Fruit fly (Drosophila melanogaster): ENCODE measurements around the gene Prosbeta2R1.

Prosbeta2R1 gene

dm6 chrX:5764001-5764892, 44.5 kb upstream of the Prosbeta2R1 start, which contains the start of the genes MAPk-Ak2 and CG42699 (continued):
- TF ChIP-seq HLH3B (GFP tag; IDR thresholded peaks at IDR 0.05) (peak; percentile 70; the same call in 1 of the 2 replicates), CG10565 (GFP tag; optimal IDR thresholded peaks at IDR 0.05) (no peak), Hey (tag; optimal IDR thresholded peaks at IDR 0.05) (peak; percentile 80), CG1832 (GFP tag; optimal IDR thresholded peaks at IDR 0.05) (no peak), en (GFP tag; optimal IDR thresholded peaks at IDR 0.05) (no peak), Lim3 (GFP tag; IDR thresholded peaks at IDR 0.05) (no peak), E2f2 (GFP tag; IDR thresholded peaks at IDR 0.05) (peak; percentile 50), grn (GFP tag; optimal IDR thresholded peaks at IDR 0.05) (peak; percentile 95), ro (GFP tag; IDR thresholded peaks at IDR 0.05) (no peak), CG12942 (GFP tag; optimal IDR thresholded peaks at IDR 0.05) (peak; percentile 77), odd (GFP tag; optimal IDR thresholded peaks at IDR 0.05) (peak; percentile 78), Lpt (GFP tag; optimal IDR thresholded peaks at IDR 0.05) (no peak), Asciz (GFP tag; optimal IDR thresholded peaks at IDR 0.05) (peak; percentile 88), pfk (GFP tag; optimal IDR thresholded peaks at IDR 0.05) (peak; percentile 85), CG7745 (tag; optimal IDR thresholded peaks at IDR 0.05) (peak; percentile 68), exex (tag; optimal IDR thresholded peaks at IDR 0.05) (peak; percentile 73), Hsf (GFP tag; optimal IDR thresholded peaks at IDR 0.05) (peak; percentile 25), Usf (GFP tag; optimal IDR thresholded peaks at IDR 0.05) (no peak), shn (GFP tag; optimal IDR thresholded peaks at IDR 0.05) (peak; percentile 71), Abd-B (GFP tag; optimal IDR thresholded peaks at IDR 0.05) (peak; percentile 30), Gsc (GFP tag; IDR thresholded peaks at IDR 0.05) (no peak), zen (tag; optimal IDR thresholded peaks at IDR 0.05) (peak; percentile 58), CG11696 (GFP tag; IDR thresholded peaks at IDR 0.05) (peak; percentile 62), CG15514 (GFP tag; optimal IDR thresholded peaks at IDR 0.05) (peak; percentile 75), YL-1 (GFP tag; optimal IDR thresholded peaks at IDR 0.05) (peak; percentile 92), CG12155 (GFP tag; optimal IDR thresholded peaks at IDR 0.05) (peak; percentile 62), Atf6 (GFP tag; IDR thresholded peaks at IDR 0.05) (peak; percentile 77), unc-4 (GFP tag; IDR thresholded peaks at IDR 0.05; ENCODE audit: partially characterized antibody) (peak; percentile 65), CG15269 (tag; optimal IDR thresholded peaks at IDR 0.05) (peak; percentile 75), CG30403 (GFP tag; optimal IDR thresholded peaks at IDR 0.05) (peak; percentile 28), CG14965 (GFP tag; optimal IDR thresholded peaks at IDR 0.05; ENCODE audit: borderline replicate concordance) (peak; percentile 52), ssp (GFP tag; IDR thresholded peaks at IDR 0.05) (no peak; the same call in 1 of the 2 replicates), Hr3 (GFP tag; optimal IDR thresholded peaks at IDR 0.05) (peak; percentile 28), bcd (GFP tag; optimal IDR thresholded peaks at IDR 0.05) (peak; percentile 72), Adf1 (GFP tag; IDR thresholded peaks at IDR 0.05) (peak; percentile 36), fd96Cb (tag; optimal IDR thresholded peaks at IDR 0.05) (peak; percentile 39), CG9215 (GFP tag; IDR thresholded peaks at IDR 0.05) (no peak), HLHmδ (GFP tag; optimal IDR thresholded peaks at IDR 0.05) (peak; percentile 38), lbe (GFP tag; optimal IDR thresholded peaks at IDR 0.05) (peak; percentile 68), knrl (GFP tag; IDR thresholded peaks at IDR 0.05; ENCODE audit: partially characterized antibody) (peak; percentile 56; the same call in 2 of the 3 replicates), CG16863 (GFP tag; optimal IDR thresholded peaks at IDR 0.05) (peak; percentile 78), fd102C (GFP tag; optimal IDR thresholded peaks at IDR 0.05) (peak; percentile 85), Pdp1 (GFP tag; optimal IDR thresholded peaks at IDR 0.05) (peak; percentile 68 to 88), CG9797 (GFP tag; optimal IDR thresholded peaks at IDR 0.05) (peak; percentile 77), tio (GFP tag; optimal IDR thresholded peaks at IDR 0.05) (peak; percentile 58), CG16813 (GFP tag; IDR thresholded peaks at IDR 0.05; ENCODE audit: partially characterized antibody) (peak; percentile 70), al (GFP tag; IDR thresholded peaks at IDR 0.05) (no peak), CG10654 (GFP tag; optimal IDR thresholded peaks at IDR 0.05) (peak; percentile 70)
